Worm (Caenorhabditis elegans) whole organism, young adult: ENCODE results near the gene srbc-76.

Source experiments
- C06A6.2 ChIP-seq: fragments of 200-800 bp; sonication (Bioruptor generic); conservative IDR thresholded peaks from 2 replicates; pipeline ENCODE4 v1.3.6; 2022; ENCODE audit warnings: missing genetic modification characterization, missing compliant biosample characterization
- F23B12.7 ChIP-seq: sonication (generic microtip); optimal IDR thresholded peaks from 2 replicates; lab custom pipeline; 2017; ENCODE audit warnings: missing genetic modification characterization, mild to moderate bottlenecking, missing compliant biosample characterization, antibody characterized with exemption, moderate library complexity; ENCODE audit not compliant: insufficient read depth
- bed-2 ChIP-seq: fragments of 200-800 bp; sonication (Bioruptor generic); IDR thresholded peaks from 2 replicates; pipeline ENCODE4 v1.3.6; 2022; ENCODE audit warnings: missing genetic modification reagents, missing genetic modification characterization, missing compliant biosample characterization
- ceh-58 ChIP-seq: fragments of 200-800 bp; sonication (Bioruptor generic); IDR thresholded peaks from 2 replicates; pipeline ENCODE4 v1.3.6; 2022; ENCODE audit warnings: missing genetic modification characterization, missing compliant biosample characterization
- dox-1 ChIP-seq: fragments of 200-800 bp; sonication (Bioruptor generic); IDR thresholded peaks from 2 replicates; pipeline ENCODE4 v1.3.6; 2022; ENCODE audit warnings: missing genetic modification reagents, missing genetic modification characterization, missing compliant biosample characterization
- egrh-3 ChIP-seq: fragments of 200-800 bp; sonication (Bioruptor generic); IDR thresholded peaks from 2 replicates; pipeline ENCODE4 v1.3.6; 2022; ENCODE audit warnings: missing genetic modification reagents, missing genetic modification characterization, missing compliant biosample characterization
- madf-10 ChIP-seq: sonication (generic microtip); optimal IDR thresholded peaks from 2 replicates; lab custom pipeline; 2016; ENCODE audit warnings: mild to moderate bottlenecking, missing genetic modification characterization, missing compliant biosample characterization
- nfya-1 ChIP-seq: sonication (generic microtip); optimal IDR thresholded peaks from 2 replicates; lab custom pipeline; 2017; ENCODE audit warnings: antibody characterized with exemption, missing compliant biosample characterization, missing genetic modification characterization, borderline replicate concordance; ENCODE audit not compliant: insufficient read depth
- pbrm-1 ChIP-seq: fragments of 200-800 bp; sonication (Bioruptor generic); IDR thresholded peaks from 2 replicates; pipeline ENCODE4 v1.3.6; 2022; ENCODE audit warnings: missing genetic modification reagents, missing genetic modification characterization, missing compliant biosample characterization

ce11 chrV:15253529-15253928 is 1.3 kb downstream of the srbc-76 start, which contains the start of gene srbc-75:
- TF ChIP-seq egrh-3 (GFP tag; lab: Robert Waterston, UW), result no peak
- no peak for TF ChIP-seq dox-1
- TF ChIP-seq C06A6.2 (GFP tag; lab: Robert Waterston, UW), result no peak
- no peak for TF ChIP-seq ceh-58 (GFP tag; lab: Robert Waterston, UW)
- no peak for TF ChIP-seq F23B12.7 (tag; lab: Kevin White, UChicago)
- no peak for TF ChIP-seq madf-10 (tag; lab: Kevin White, UChicago)
- TF ChIP-seq pbrm-1, result no peak
- no peak for TF ChIP-seq nfya-1 (tag; lab: Kevin White, UChicago)
- no peak for TF ChIP-seq bed-2
